Worm (Caenorhabditis elegans) whole organism, L2 larva: Measurements from ENCODE around the gene T20G5.13.

Experiments used
- C34F6.9 ChIP-seq: fragments of 150-350 bp; optimal IDR thresholded peaks from 2 replicates; lab custom pipeline; 2014; ENCODE audit warnings: missing biosample characterization, missing genetic modification characterization
- F13H6.1 ChIP-seq: sonication (generic microtip); optimal IDR thresholded peaks from 2 replicates; lab custom pipeline; 2016; ENCODE audit warnings: missing genetic modification characterization, missing compliant biosample characterization
- R02D3.7 ChIP-seq: fragments of 150-350 bp; optimal IDR thresholded peaks from 2 replicates; lab custom pipeline; 2014; ENCODE audit warnings: missing biosample characterization, missing genetic modification characterization
- Y55F3AM.14 ChIP-seq: fragments of 200-800 bp; sonication (Bioruptor generic); optimal IDR thresholded peaks from 2 replicates; lab custom pipeline; 2018; ENCODE audit warnings: mild to moderate bottlenecking, missing genetic modification characterization, missing compliant biosample characterization
- ZK546.5 ChIP-seq: sonication (generic microtip); optimal IDR thresholded peaks from 2 replicates; lab custom pipeline; 2017; ENCODE audit warnings: missing biosample characterization, missing genetic modification characterization
- alr-1 ChIP-seq: fragments of 150-350 bp; optimal IDR thresholded peaks from 2 replicates; lab custom pipeline; 2014; ENCODE audit warnings: missing biosample characterization, missing genetic modification characterization
- ama-1 ChIP-seq: fragments of 150-350 bp; optimal IDR thresholded peaks from 2 replicates; lab custom pipeline; 2018; ENCODE audit warnings: inconsistent platforms
- ceh-16 ChIP-seq: fragments of 150-350 bp; optimal IDR thresholded peaks from 2 replicates; lab custom pipeline; 2014; ENCODE audit warnings: missing biosample characterization, missing genetic modification characterization
- crh-2 ChIP-seq: sonication (generic microtip); optimal IDR thresholded peaks from 2 replicates; lab custom pipeline; 2017; ENCODE audit warnings: missing biosample characterization, missing genetic modification characterization
- dmd-4 ChIP-seq: sonication (generic microtip); optimal IDR thresholded peaks from 2 replicates; lab custom pipeline; 2017; ENCODE audit warnings: missing biosample characterization, missing genetic modification characterization
- egl-27 ChIP-seq: sonication (generic microtip); optimal IDR thresholded peaks from 3 replicates; lab custom pipeline; 2017; ENCODE audit warnings: missing biosample characterization, missing genetic modification reagents, missing genetic modification characterization
- elt-1 ChIP-seq: fragments of 150-350 bp; optimal IDR thresholded peaks from 2 replicates; lab custom pipeline; 2014; ENCODE audit warnings: missing biosample characterization, missing genetic modification characterization
- fos-1 ChIP-seq: fragments of 150-350 bp; optimal IDR thresholded peaks from 2 replicates; lab custom pipeline; 2014; ENCODE audit warnings: missing biosample characterization, missing genetic modification characterization
- gmeb-1 ChIP-seq: fragments of 150-350 bp; optimal IDR thresholded peaks from 2 replicates; lab custom pipeline; 2014; ENCODE audit warnings: missing biosample characterization, missing genetic modification characterization
- lin-11 ChIP-seq: fragments of 150-350 bp; sonication (generic microtip); optimal IDR thresholded peaks from 2 replicates; lab custom pipeline; 2014; ENCODE audit warnings: missing biosample characterization, missing genetic modification characterization, inconsistent platforms, mixed read lengths
- lin-13 ChIP-seq: fragments of 150-350 bp; optimal IDR thresholded peaks from 2 replicates; lab custom pipeline; 2014; ENCODE audit warnings: missing biosample characterization, missing genetic modification reagents, missing genetic modification characterization
- lin-39 ChIP-seq: fragments of 150-350 bp; optimal IDR thresholded peaks from 2 replicates; lab custom pipeline; 2014; ENCODE audit warnings: missing biosample characterization, missing genetic modification reagents, missing genetic modification characterization
- lsy-2 ChIP-seq, 2 experiments: fragments of 150-350 bp in 1 of 2; sonication (generic microtip) in 1 of 2; optimal IDR thresholded peaks; 2 replicates each; lab custom pipeline; 2014 to 2017; ENCODE audit warnings: missing biosample characterization in 2 of 2, missing genetic modification characterization in 2 of 2
- mab-5 ChIP-seq: fragments of 150-350 bp; optimal IDR thresholded peaks from 2 replicates; lab custom pipeline; 2014; ENCODE audit warnings: missing biosample characterization, missing genetic modification characterization
- mbf-1 ChIP-seq: sonication (generic microtip); optimal IDR thresholded peaks from 2 replicates; lab custom pipeline; 2017; ENCODE audit warnings: missing biosample characterization, missing genetic modification characterization
- nhr-10 ChIP-seq: sonication (generic microtip); optimal IDR thresholded peaks from 2 replicates; lab custom pipeline; 2017; ENCODE audit warnings: missing biosample characterization, missing genetic modification characterization
- nhr-12 ChIP-seq: fragments of 150-350 bp; optimal IDR thresholded peaks from 2 replicates; lab custom pipeline; 2014; ENCODE audit warnings: missing biosample characterization, missing genetic modification characterization
- nhr-129 ChIP-seq: fragments of 150-350 bp; optimal IDR thresholded peaks from 2 replicates; lab custom pipeline; 2014; ENCODE audit warnings: missing biosample characterization, missing genetic modification characterization
- nhr-23 ChIP-seq: fragments of 150-350 bp; optimal IDR thresholded peaks from 2 replicates; lab custom pipeline; 2014; ENCODE audit warnings: missing biosample characterization, missing genetic modification reagents, missing genetic modification characterization
- nhr-237 ChIP-seq: fragments of 150-350 bp; optimal IDR thresholded peaks from 2 replicates; lab custom pipeline; 2014; ENCODE audit warnings: missing biosample characterization, missing genetic modification characterization
- nhr-25 ChIP-seq: fragments of 150-350 bp; sonication (generic microtip); optimal IDR thresholded peaks from 3 replicates; lab custom pipeline; 2014; ENCODE audit warnings: missing biosample characterization, missing genetic modification characterization
- nhr-77 ChIP-seq: fragments of 150-350 bp; optimal IDR thresholded peaks from 2 replicates; lab custom pipeline; 2014; ENCODE audit warnings: missing biosample characterization, missing genetic modification characterization
- peb-1 ChIP-seq: fragments of 150-350 bp; optimal IDR thresholded peaks from 2 replicates; lab custom pipeline; 2014; ENCODE audit warnings: missing biosample characterization, missing genetic modification characterization
- sem-4 ChIP-seq: fragments of 150-350 bp; optimal IDR thresholded peaks from 2 replicates; lab custom pipeline; 2014; ENCODE audit warnings: missing biosample characterization, missing genetic modification reagents, missing genetic modification characterization
- skn-1 ChIP-seq: sonication (generic microtip); optimal IDR thresholded peaks from 2 replicates; lab custom pipeline; 2017; ENCODE audit warnings: missing biosample characterization, missing genetic modification characterization
- sma-3 ChIP-seq: sonication (generic microtip); optimal IDR thresholded peaks from 2 replicates; lab custom pipeline; 2016; ENCODE audit warnings: missing genetic modification reagents, missing genetic modification characterization, missing compliant biosample characterization
- sma-9 ChIP-seq, 2 experiments: fragments of 150-350 bp in 1 of 2; sonication (generic microtip) in 1 of 2; optimal IDR thresholded peaks; 2 replicates each; lab custom pipeline; 2014 to 2016; ENCODE audit warnings: missing genetic modification characterization in 2 of 2, mild to moderate bottlenecking in 1 of 2, missing biosample characterization in 1 of 2, missing compliant biosample characterization in 1 of 2, missing genetic modification reagents in 1 of 2, moderate library complexity in 1 of 2
- snpc-4 ChIP-seq: fragments of 150-350 bp; optimal IDR thresholded peaks from 2 replicates; lab custom pipeline; 2014; ENCODE audit warnings: missing biosample characterization, missing genetic modification characterization
- unc-39 ChIP-seq: fragments of 150-350 bp; optimal IDR thresholded peaks from 2 replicates; lab custom pipeline; 2014; ENCODE audit warnings: missing biosample characterization, missing genetic modification characterization
- unc-55 ChIP-seq: fragments of 150-350 bp; sonication (generic microtip); optimal IDR thresholded peaks from 3 replicates; lab custom pipeline; 2014; ENCODE audit warnings: missing biosample characterization, missing genetic modification reagents, missing genetic modification characterization
- unc-62 ChIP-seq: fragments of 150-350 bp; optimal IDR thresholded peaks from 2 replicates; lab custom pipeline; 2014; ENCODE audit warnings: missing biosample characterization, missing genetic modification reagents, missing genetic modification characterization
- ztf-1 ChIP-seq: fragments of 200-800 bp; sonication (Bioruptor generic); conservative IDR thresholded peaks from 2 replicates; pipeline ENCODE4 v1.3.6; 2022; ENCODE audit warnings: missing genetic modification characterization, missing compliant biosample characterization
- ztf-11 ChIP-seq: sonication (generic microtip); optimal IDR thresholded peaks from 2 replicates; lab custom pipeline; 2017; ENCODE audit warnings: missing biosample characterization, missing genetic modification characterization

T20G5.13 gene

ce11 chrIII:10211889-10212494, 10.9 kb upstream of the T20G5.13 start, which contains the start of the genes blos-1 and best-18:
Gene blos-1, minus strand, starts transcription at chrIII:10211946.
Gene best-18, plus strand, starts transcription at chrIII:10212396.
- TF ChIP-seq lsy-2 (tag; optimal IDR thresholded peaks at IDR 0.05; lab: Kevin White, UChicago), result peak in 1 of 2 experiments; percentile 19
- peak; percentile 18 for TF ChIP-seq unc-55 (GFP tag; lab: Kevin White, UChicago)
- TF ChIP-seq ama-1 (lab: Kevin White, UChicago), result no peak

- TF ChIP-seq nhr-77 (tag; lab: Kevin White, UChicago) (no peak), nhr-25 (tag; lab: Kevin White, UChicago) (no peak), snpc-4 (tag; lab: Kevin White, UChicago) (no peak), unc-39 (no peak), egl-27 (no peak), lin-39 (no peak), unc-62 (GFP tag; lab: Kevin White, UChicago) (no peak), nhr-129 (no peak), crh-2 (tag; lab: Kevin White, UChicago) (no peak), ztf-11 (tag; lab: Kevin White, UChicago) (no peak), skn-1 (tag; lab: Kevin White, UChicago) (no peak), ceh-16 (tag; lab: Kevin White, UChicago) (no peak), nhr-23 (tag; lab: Kevin White, UChicago) (no peak), R02D3.7 (no peak), nhr-10 (tag; lab: Kevin White, UChicago) (no peak), nhr-237 (tag; lab: Kevin White, UChicago) (no peak), sem-4 (tag; lab: Kevin White, UChicago) (no peak)
Measured at ce11 chrIII:10209703-10210102, 8.6 kb upstream of the T20G5.13 start, which contains the start of gene T20G5.9. Gene T20G5.9, plus strand, starts transcription at chrIII:10209840.

- TF ChIP-seq mab-5 (tag; lab: Kevin White, UChicago), result no peak
- no peak for TF ChIP-seq F13H6.1 (tag; lab: Kevin White, UChicago)
- no peak for TF ChIP-seq ztf-1
- no peak for TF ChIP-seq lin-13 (GFP tag; lab: Kevin White, UChicago)
- no peak for TF ChIP-seq sem-4 (tag; lab: Kevin White, UChicago)
- TF ChIP-seq unc-39, result no peak
- no peak for TF ChIP-seq lsy-2 (tag; optimal IDR thresholded peaks at IDR 0.05; lab: Kevin White, UChicago)
- no peak for TF ChIP-seq ceh-16 (tag; lab: Kevin White, UChicago)
- no peak for TF ChIP-seq sma-3 (GFP tag; lab: Kevin White, UChicago)
- no peak for TF ChIP-seq nhr-12 (tag; lab: Kevin White, UChicago)
- TF ChIP-seq alr-1 (tag; lab: Kevin White, UChicago), result no peak
- TF ChIP-seq unc-62 (GFP tag; lab: Kevin White, UChicago), result no peak
- no peak for TF ChIP-seq lin-39
- no peak for TF ChIP-seq ZK546.5 (tag; lab: Kevin White, UChicago)
- TF ChIP-seq nhr-10 (tag; lab: Kevin White, UChicago), result no peak
- TF ChIP-seq elt-1, result no peak
- no peak for TF ChIP-seq sma-9 (GFP tag; optimal IDR thresholded peaks at IDR 0.05; lab: Kevin White, UChicago)
- no peak for TF ChIP-seq sma-9 (tag; optimal IDR thresholded peaks at IDR 0.05; lab: Kevin White, UChicago)
Measured at ce11 chrIII:10206352-10206751, 5.2 kb upstream of the T20G5.13 start.

ce11 chrIII:10202894-10203871, 2.0 kb upstream of the T20G5.13 start, which contains the start of gene chc-1:
Gene chc-1, plus strand, starts transcription at chrIII:10203821.
- TF ChIP-seq fos-1 (tag; lab: Kevin White, UChicago), result peak; percentile 75
- TF ChIP-seq dmd-4, result no peak
- TF ChIP-seq F13H6.1 (tag; lab: Kevin White, UChicago), result no peak
- no peak for TF ChIP-seq mbf-1 (tag; lab: Kevin White, UChicago)
- no peak for TF ChIP-seq lin-11 (tag; lab: Kevin White, UChicago)
- TF ChIP-seq crh-2 (tag; lab: Kevin White, UChicago), result peak; percentile 19
- TF ChIP-seq unc-55 (GFP tag; lab: Kevin White, UChicago), result peak; percentile 51
- no peak for TF ChIP-seq snpc-4 (tag; lab: Kevin White, UChicago)
- no peak for TF ChIP-seq ama-1 (lab: Kevin White, UChicago)
- no peak for TF ChIP-seq nhr-10 (tag; lab: Kevin White, UChicago)
- peak; percentile 25 for TF ChIP-seq gmeb-1
- TF ChIP-seq nhr-129, result peak; percentile 34
- peak; percentile 50 for TF ChIP-seq C34F6.9 (tag; lab: Kevin White, UChicago)
- no peak for TF ChIP-seq peb-1 (tag; lab: Kevin White, UChicago)
- no peak for TF ChIP-seq sma-3 (GFP tag; lab: Kevin White, UChicago)
- peak in 1 of 2 experiments; percentile 31 for TF ChIP-seq lsy-2 (tag; optimal IDR thresholded peaks at IDR 0.05; lab: Kevin White, UChicago)
- no peak for TF ChIP-seq skn-1 (tag; lab: Kevin White, UChicago)
- TF ChIP-seq Y55F3AM.14 (GFP tag; lab: Kevin White, UChicago), result no peak
